Worm (Caenorhabditis elegans) whole organism, midembryonic: ENCODE data around the gene aps-2.

ENCODE experiments used
- T22C8.4 ChIP-seq: fragments of 200-800 bp; sonication (Bioruptor generic); IDR thresholded peaks from 2 replicates; pipeline ENCODE4 v1.3.6; 2022; ENCODE audit warnings: missing genetic modification characterization, missing compliant biosample characterization
- flt-1 ChIP-seq: fragments of 200-800 bp; sonication (Bioruptor generic); IDR thresholded peaks from 2 replicates; pipeline ENCODE4 v1.3.6; 2022; ENCODE audit warnings: missing genetic modification characterization, missing compliant biosample characterization
- klf-2 ChIP-seq: fragments of 200-800 bp; sonication (Bioruptor generic); conservative IDR thresholded peaks from 2 replicates; pipeline ENCODE4 v1.3.6; 2022; ENCODE audit warnings: missing genetic modification reagents, missing genetic modification characterization, missing compliant biosample characterization
- tab-1 ChIP-seq: fragments of 200-800 bp; sonication (Bioruptor generic); IDR thresholded peaks from 2 replicates; pipeline ENCODE4 v1.3.6; 2022; ENCODE audit warnings: missing genetic modification characterization, missing compliant biosample characterization
- ztf-23 ChIP-seq: fragments of 200-800 bp; sonication (Bioruptor generic); IDR thresholded peaks from 2 replicates; pipeline ENCODE4 v1.3.6; 2022; ENCODE audit warnings: missing genetic modification reagents, missing genetic modification characterization, missing compliant biosample characterization
- ztf-29 ChIP-seq: fragments of 200-800 bp; sonication (Bioruptor generic); IDR thresholded peaks from 2 replicates; pipeline ENCODE4 v1.3.6; 2022; ENCODE audit warnings: missing genetic modification reagents, missing genetic modification characterization, missing compliant biosample characterization

ce11 chrX:4469297-4469816 is 11.3 kb downstream of the aps-2 start, which contains the start of gene asb-2:
- 0 out of 2 replicates have a peak, but pooled peaks have one; percentile 16 for TF ChIP-seq ztf-23 (GFP tag; lab: Robert Waterston, UW)
- no peak for TF ChIP-seq klf-2 (GFP tag; lab: Robert Waterston, UW)
- TF ChIP-seq tab-1 (GFP tag; lab: Robert Waterston, UW): no peak
- no peak for TF ChIP-seq T22C8.4 (GFP tag; lab: Robert Waterston, UW)
- TF ChIP-seq flt-1 (GFP tag; lab: Robert Waterston, UW): no peak
- no peak for TF ChIP-seq ztf-29 (GFP tag; lab: Robert Waterston, UW)
